Fruit fly (Drosophila melanogaster) whole organism, embryonic: Measurements from ENCODE around the gene Bap60.

Experiments
- CG10267 ChIP-seq: fragments of 200-800 bp; sonication (Bioruptor generic); optimal IDR thresholded peaks from 2 replicates; lab custom pipeline; 2018; ENCODE audit warnings: missing biosample characterization, mild to moderate bottlenecking, missing genetic modification characterization, moderate library complexity
- CG11247 ChIP-seq: fragments of 200-800 bp; sonication (Bioruptor generic); IDR thresholded peaks from 2 replicates; pipeline ENCODE4 v1.3.6; 2022; ENCODE audit warnings: missing biosample characterization, missing genetic modification characterization
- CG12155 ChIP-seq: fragments of 200-800 bp; sonication (Bioruptor generic); optimal IDR thresholded peaks from 3 replicates; lab custom pipeline; 2016; ENCODE audit warnings: missing biosample characterization, missing genetic modification characterization
- CG14014 ChIP-seq: fragments of 200-800 bp; sonication (Bioruptor generic); IDR thresholded peaks from 2 replicates; pipeline ENCODE4 v1.3.6; 2022; ENCODE audit warnings: missing biosample characterization, missing genetic modification characterization
- CG14710 ChIP-seq: fragments of 200-800 bp; sonication (Bioruptor generic); optimal IDR thresholded peaks from 3 replicates; lab custom pipeline; 2019; ENCODE audit warnings: missing biosample characterization, mild to moderate bottlenecking, missing genetic modification characterization, moderate library complexity
- CG4404 ChIP-seq: fragments of 200-800 bp; sonication (Bioruptor generic); IDR thresholded peaks from 2 replicates; pipeline ENCODE4 v1.3.6; 2022; ENCODE audit warnings: missing biosample characterization, missing genetic modification characterization
- CG4617 ChIP-seq: fragments of 200-800 bp; sonication (Bioruptor generic); optimal IDR thresholded peaks from 3 replicates; lab custom pipeline; 2016; ENCODE audit warnings: missing biosample characterization, missing genetic modification characterization, borderline replicate concordance
- CG5180 ChIP-seq: fragments of 200-800 bp; sonication (Bioruptor generic); optimal IDR thresholded peaks from 3 replicates; lab custom pipeline; 2017; ENCODE audit warnings: missing biosample characterization, missing genetic modification characterization, mild to moderate bottlenecking, moderate library complexity, missing genetic modification reagents
- CG6765 ChIP-seq: fragments of 200-800 bp; sonication (Bioruptor generic); optimal IDR thresholded peaks from 3 replicates; lab custom pipeline; 2017; ENCODE audit warnings: missing biosample characterization, mild to moderate bottlenecking, missing genetic modification characterization
- CG7357 ChIP-seq: fragments of 200-800 bp; sonication (Bioruptor generic); IDR thresholded peaks from 3 replicates; pipeline ENCODE4 v1.3.6; 2022; ENCODE audit warnings: missing biosample characterization, missing genetic modification characterization
- CG8388 ChIP-seq: fragments of 200-800 bp; sonication (Bioruptor generic); optimal IDR thresholded peaks from 2 replicates; lab custom pipeline; 2019; ENCODE audit warnings: missing biosample characterization, mild to moderate bottlenecking, missing genetic modification characterization, moderate library complexity
- CG9727 ChIP-seq: fragments of 200-800 bp; sonication (Bioruptor generic); optimal IDR thresholded peaks from 3 replicates; lab custom pipeline; 2017; ENCODE audit warnings: missing biosample characterization, mild to moderate bottlenecking, missing genetic modification characterization
- CoRest ChIP-seq: fragments of 200-800 bp; sonication (Bioruptor generic); optimal IDR thresholded peaks from 3 replicates; lab custom pipeline; 2018; ENCODE audit warnings: missing biosample characterization, mild to moderate bottlenecking, missing genetic modification characterization, moderate library complexity
- D ChIP-seq, 2 experiments: fragments of 200-800 bp in 1 of 2; fragments of >200 bp in 1 of 2; sonication (Bioruptor generic) in 1 of 2; optimal IDR thresholded peaks; 2 replicates in 1 of 2; 3 replicates in 1 of 2; lab custom pipeline; 2017; ENCODE audit warnings: mild to moderate bottlenecking in 1 of 2, missing biosample characterization in 1 of 2, missing genetic modification characterization in 1 of 2, missing genetic modification reagents in 1 of 2
- D19A ChIP-seq: fragments of 200-800 bp; optimal IDR thresholded peaks from 3 replicates; lab custom pipeline; 2019; ENCODE audit warnings: missing biosample characterization, mild to moderate bottlenecking, missing genetic modification characterization, moderate library complexity
- Dll ChIP-seq: fragments of 200-800 bp; sonication (Bioruptor generic); IDR thresholded peaks from 4 replicates; pipeline ENCODE4 v1.3.6; 2022; ENCODE audit warnings: missing biosample characterization, missing genetic modification characterization; ENCODE audit not compliant: partially characterized antibody
- GATAe ChIP-seq: fragments of 200-800 bp; sonication (Bioruptor generic); conservative IDR thresholded peaks from 2 replicates; pipeline ENCODE4 v1.3.6; 2022; ENCODE audit warnings: missing biosample characterization, missing genetic modification characterization
- Hr3 ChIP-seq: fragments of 200-800 bp; sonication (Bioruptor generic); optimal IDR thresholded peaks from 3 replicates; lab custom pipeline; 2016; ENCODE audit warnings: missing biosample characterization, missing genetic modification characterization
- Hr78 ChIP-seq, 2 experiments: fragments of 200-800 bp in 1 of 2; fragments of >200 bp in 1 of 2; sonication (Bioruptor generic) in 1 of 2; optimal IDR thresholded peaks; 2 replicates each; lab custom pipeline; 2017 to 2019; ENCODE audit warnings: missing biosample characterization in 2 of 2, missing genetic modification characterization in 2 of 2, mild to moderate bottlenecking in 1 of 2, moderate library complexity in 1 of 2
- Lim3 ChIP-seq: fragments of 200-800 bp; sonication (Bioruptor generic); IDR thresholded peaks from 2 replicates; pipeline ENCODE4 v1.3.6; 2022; ENCODE audit warnings: missing biosample characterization, missing genetic modification characterization
- Mrtf ChIP-seq: fragments of 200-800 bp; sonication (Bioruptor generic); IDR thresholded peaks from 3 replicates; pipeline ENCODE4 v1.3.6; 2022; ENCODE audit warnings: missing biosample characterization, missing genetic modification characterization
- Scr ChIP-seq: fragments of 200-800 bp; sonication (Bioruptor generic); IDR thresholded peaks from 2 replicates; pipeline ENCODE4 v1.3.6; 2022; ENCODE audit warnings: missing biosample characterization, missing genetic modification characterization; ENCODE audit not compliant: partially characterized antibody
- Ssrp ChIP-seq: fragments of 200-800 bp; sonication (Bioruptor generic); optimal IDR thresholded peaks from 2 replicates; lab custom pipeline; 2018; ENCODE audit warnings: missing biosample characterization, mild to moderate bottlenecking, missing genetic modification characterization, moderate library complexity
- Tbp ChIP-seq: fragments of >200 bp; optimal IDR thresholded peaks from 2 replicates; lab custom pipeline; 2018; ENCODE audit warnings: missing biosample characterization, missing genetic modification characterization
- YL-1 ChIP-seq: fragments of 200-800 bp; sonication (Bioruptor generic); optimal IDR thresholded peaks from 3 replicates; lab custom pipeline; 2017; ENCODE audit warnings: missing biosample characterization, mild to moderate bottlenecking, missing genetic modification characterization
- aop ChIP-seq: fragments of 200-800 bp; sonication (Bioruptor generic); IDR thresholded peaks from 2 replicates; pipeline ENCODE4 v1.3.6; 2022; ENCODE audit warnings: missing biosample characterization, missing genetic modification characterization
- chinmo ChIP-seq: fragments of 200-800 bp; sonication (Bioruptor generic); IDR thresholded peaks from 4 replicates; pipeline ENCODE4 v1.3.6; 2022; ENCODE audit warnings: missing biosample characterization, missing genetic modification characterization; ENCODE audit not compliant: partially characterized antibody
- chn ChIP-seq: fragments of 200-800 bp; sonication (Bioruptor generic); optimal IDR thresholded peaks from 2 replicates; lab custom pipeline; 2016; ENCODE audit warnings: missing biosample characterization, missing genetic modification characterization
- dmrt11E ChIP-seq: fragments of 200-800 bp; sonication (Bioruptor generic); optimal IDR thresholded peaks from 3 replicates; lab custom pipeline; 2018; ENCODE audit warnings: missing biosample characterization, mild to moderate bottlenecking, missing genetic modification characterization, moderate library complexity
- dmrt99B ChIP-seq: fragments of 200-800 bp; sonication (Bioruptor generic); optimal IDR thresholded peaks from 2 replicates; lab custom pipeline; 2018; ENCODE audit warnings: missing biosample characterization, mild to moderate bottlenecking, missing genetic modification characterization, moderate library complexity
- eyg ChIP-seq: fragments of 200-800 bp; sonication (Bioruptor generic); optimal IDR thresholded peaks from 3 replicates; lab custom pipeline; 2016; ENCODE audit warnings: missing biosample characterization, missing genetic modification characterization
- fd102C ChIP-seq: fragments of 200-800 bp; sonication (Bioruptor generic); optimal IDR thresholded peaks from 2 replicates; lab custom pipeline; 2018; ENCODE audit warnings: missing biosample characterization, mild to moderate bottlenecking, missing genetic modification characterization, moderate library complexity
- ken ChIP-seq: fragments of 200-800 bp; sonication (Bioruptor generic); IDR thresholded peaks from 3 replicates; pipeline ENCODE4 v1.3.6; 2022; ENCODE audit warnings: missing biosample characterization, missing genetic modification characterization
- lola ChIP-seq, 3 experiments: fragments of >200 bp in 2 of 3; fragments of 200-800 bp in 1 of 3; sonication (Bioruptor generic) in 1 of 3; optimal IDR thresholded peaks; 2 replicates each; lab custom pipeline; 2017 to 2019; ENCODE audit warnings: missing biosample characterization in 3 of 3, missing genetic modification characterization in 3 of 3, mild to moderate bottlenecking in 1 of 3, moderate library complexity in 1 of 3
- nerfin-1 ChIP-seq: fragments of 200-800 bp; sonication (Bioruptor generic); optimal IDR thresholded peaks from 3 replicates; lab custom pipeline; 2019; ENCODE audit warnings: missing biosample characterization, mild to moderate bottlenecking, missing genetic modification characterization, moderate library complexity
- odd ChIP-seq: fragments of 200-800 bp; sonication (Bioruptor generic); optimal IDR thresholded peaks from 2 replicates; lab custom pipeline; 2017; ENCODE audit warnings: missing biosample characterization, mild to moderate bottlenecking, missing genetic modification characterization
- otp ChIP-seq: fragments of 200-800 bp; sonication (Bioruptor generic); IDR thresholded peaks from 3 replicates; pipeline ENCODE4, ENCODE4 v1.3.6; 2022; ENCODE audit warnings: missing biosample characterization, missing genetic modification characterization
- pfk ChIP-seq: fragments of 200-800 bp; sonication (Bioruptor generic); optimal IDR thresholded peaks from 2 replicates; lab custom pipeline; 2018; ENCODE audit warnings: missing biosample characterization, mild to moderate bottlenecking, missing genetic modification characterization, moderate library complexity
- pzg ChIP-seq: fragments of 200-800 bp; sonication (Bioruptor generic); optimal IDR thresholded peaks from 3 replicates; lab custom pipeline; 2018; ENCODE audit warnings: missing biosample characterization, mild to moderate bottlenecking, missing genetic modification characterization, moderate library complexity
- row ChIP-seq: fragments of 200-800 bp; sonication (Bioruptor generic); IDR thresholded peaks from 3 replicates; pipeline ENCODE4 v1.3.6; 2022; ENCODE audit warnings: missing biosample characterization, missing genetic modification characterization
- sc ChIP-seq, 3 experiments: fragments of >200 bp in 2 of 3; fragments of 200-800 bp in 1 of 3; sonication (Bioruptor generic) in 1 of 3; optimal IDR thresholded peaks; 2 replicates in 2 of 3; 3 replicates in 1 of 3; lab custom pipeline; 2017; ENCODE audit warnings: mild to moderate bottlenecking in 1 of 3, missing biosample characterization in 1 of 3, missing genetic modification characterization in 1 of 3, missing genetic modification reagents in 1 of 3
- slou ChIP-seq: fragments of 200-800 bp; sonication (Bioruptor generic); optimal IDR thresholded peaks from 3 replicates; lab custom pipeline; 2016; ENCODE audit warnings: missing biosample characterization, missing genetic modification characterization
- so ChIP-seq: fragments of 200-800 bp; sonication (Bioruptor generic); IDR thresholded peaks from 3 replicates; pipeline ENCODE4 v1.3.6; 2022; ENCODE audit warnings: missing biosample characterization, missing genetic modification characterization
- tio ChIP-seq: fragments of 200-800 bp; sonication (Bioruptor generic); optimal IDR thresholded peaks from 2 replicates; lab custom pipeline; 2017; ENCODE audit warnings: missing biosample characterization, missing genetic modification characterization, inconsistent platforms
- toy ChIP-seq: fragments of 200-800 bp; sonication (Bioruptor generic); IDR thresholded peaks from 2 replicates; pipeline ENCODE4 v1.3.6; 2022; ENCODE audit warnings: missing biosample characterization, missing genetic modification characterization
- twi ChIP-seq: fragments of 200-800 bp; optimal IDR thresholded peaks from 2 replicates; lab custom pipeline; 2019; ENCODE audit warnings: missing biosample characterization, mild to moderate bottlenecking, missing genetic modification characterization, moderate library complexity
- wdn ChIP-seq: fragments of 200-800 bp; sonication (Bioruptor generic); IDR thresholded peaks from 2 replicates; pipeline ENCODE4 v1.3.6; 2022; ENCODE audit warnings: missing biosample characterization, missing genetic modification characterization
- wor ChIP-seq: fragments of 200-800 bp; sonication (Bioruptor generic); IDR thresholded peaks from 2 replicates; pipeline ENCODE4 v1.3.6; 2022; ENCODE audit warnings: missing biosample characterization, missing genetic modification characterization

Bap60 gene

dm6 chrX:13130175-13130822, 29.0 kb downstream of the Bap60 start (continued):
- TF ChIP-seq sc (optimal IDR thresholded peaks at IDR 0.05; lab: Kevin White, UChicago) (no peak), sc (GFP tag; optimal IDR thresholded peaks at IDR 0.05; lab: Kevin White, UChicago) (peak; percentile 54), chn (GFP tag; lab: Kevin White, UChicago) (peak; percentile 69), slou (GFP tag; lab: Kevin White, UChicago) (no peak), wdn (no peak), dmrt11E (tag; lab: Kevin White, UChicago) (peak; percentile 78), lola (GFP tag; optimal IDR thresholded peaks at IDR 0.05; lab: Kevin White, UChicago) (peak in 2 of 3 experiments; percentile 37 to 82), CG4617 (GFP tag; lab: Kevin White, UChicago) (peak; percentile 20), GATAe (GFP tag; lab: Robert Waterston, UW) (no peak), CG9727 (peak; percentile 81), CG8388 (GFP tag; lab: Kevin White, UChicago) (peak; percentile 73), D19A (tag; lab: Kevin White, UChicago) (peak; percentile 80), CG4404 (GFP tag; lab: Robert Waterston, UW) (no peak), D (optimal IDR thresholded peaks at IDR 0.05; lab: Kevin White, UChicago) (no peak), D (GFP tag; optimal IDR thresholded peaks at IDR 0.05; lab: Kevin White, UChicago) (peak; percentile 77), CG7357 (no peak), fd102C (GFP tag; lab: Kevin White, UChicago) (no peak), row (GFP tag; lab: Robert Waterston, UW) (peak; percentile 71), CG14014 (GFP tag; lab: Robert Waterston, UW) (0 out of 2 replicates have a peak, but pooled peaks have one; percentile 39), Lim3 (GFP tag; lab: Robert Waterston, UW) (no peak), tio (GFP tag; lab: Kevin White, UChicago) (peak; percentile 78), Dll (GFP tag; lab: Robert Waterston, UW) (no peak), CoRest (peak; percentile 85), pzg (no peak), Scr (GFP tag; lab: Robert Waterston, UW) (no peak), Tbp (GFP tag; lab: Kevin White, UChicago) (no peak), CG12155 (GFP tag; lab: Kevin White, UChicago) (peak; percentile 39), toy (GFP tag; lab: Robert Waterston, UW) (no peak), CG10267 (tag; lab: Kevin White, UChicago) (peak; percentile 62), wor (no peak), Hr78 (GFP tag; optimal IDR thresholded peaks at IDR 0.05; lab: Kevin White, UChicago) (peak in 1 of 2 experiments; percentile 31), CG5180 (GFP tag; lab: Kevin White, UChicago) (peak; percentile 49), nerfin-1 (tag; lab: Kevin White, UChicago) (peak; percentile 92), CG14710 (tag; lab: Kevin White, UChicago) (peak; percentile 76), chinmo (GFP tag; lab: Robert Waterston, UW) (no peak), CG6765 (peak; percentile 34), Hr3 (peak; percentile 36), Mrtf (GFP tag; lab: Robert Waterston, UW) (no peak), pfk (GFP tag; lab: Kevin White, UChicago) (no peak), Ssrp (tag; lab: Kevin White, UChicago) (peak; percentile 71), otp (GFP tag; lab: Robert Waterston, UW) (no peak), YL-1 (GFP tag; lab: Kevin White, UChicago) (peak; percentile 42), aop (GFP tag; lab: Robert Waterston, UW) (no peak), eyg (GFP tag; lab: Kevin White, UChicago) (peak; percentile 8), dmrt99B (peak; percentile 83), odd (GFP tag; lab: Kevin White, UChicago) (peak; percentile 80), CG11247 (GFP tag; lab: Robert Waterston, UW) (no peak), twi (tag; lab: Kevin White, UChicago) (peak; percentile 60), so (GFP tag; lab: Robert Waterston, UW) (peak; percentile 34; the same call in 1 of the 3 replicates), ken (GFP tag; lab: Robert Waterston, UW) (peak; percentile 66; the same call in 1 of the 3 replicates)
